Worm (Caenorhabditis elegans): ENCODE measurements around the gene smf-1.

- TF ChIP-seq hmbx-1 (tag; optimal IDR thresholded peaks at IDR 0.05) (no peak), B0310.2 (tag; optimal IDR thresholded peaks at IDR 0.05) (no peak)
Measured at ce11 chrX:6682683-6683082, 40.2 kb downstream of the smf-1 start, which contains the start of gene F38B6.8.

All from whole organism, early embryonic.